Worm (Caenorhabditis elegans) whole organism, L1 larva: Measurements from ENCODE around the gene F59B2.8.

Source experiments
- C04F5.9 ChIP-seq: sonication (generic microtip); optimal IDR thresholded peaks from 2 replicates; lab custom pipeline; 2016; ENCODE audit warnings: missing genetic modification characterization, missing compliant biosample characterization
- blmp-1 ChIP-seq: fragments of 150-350 bp; optimal IDR thresholded peaks from 2 replicates; lab custom pipeline; 2014; ENCODE audit warnings: missing biosample characterization, missing genetic modification characterization
- ceh-8 ChIP-seq: fragments of 200-800 bp; sonication (Bioruptor generic); optimal IDR thresholded peaks from 2 replicates; lab custom pipeline; 2018; ENCODE audit warnings: mild to moderate bottlenecking, missing genetic modification characterization, moderate library complexity, missing compliant biosample characterization
- dsc-1 ChIP-seq: sonication (generic microtip); optimal IDR thresholded peaks from 2 replicates; lab custom pipeline; 2016; ENCODE audit warnings: mild to moderate bottlenecking, missing genetic modification characterization, missing compliant biosample characterization
- efl-1 ChIP-seq, 4 experiments: fragments of 150-350 bp; optimal IDR thresholded peaks in 3 of 4; peaks in 1 of 4; 1 replicate in 1 of 4; 2 replicates in 3 of 4; lab custom pipeline; 2014; ENCODE audit warnings: missing biosample characterization in 2 of 4, missing genetic modification characterization in 2 of 4, missing genetic modification reagents in 2 of 4
- egl-13 ChIP-seq: sonication (generic microtip); optimal IDR thresholded peaks from 2 replicates; lab custom pipeline; 2016; ENCODE audit warnings: missing genotype, missing genetic modification reagents, missing genetic modification characterization, missing compliant biosample characterization

Gene F59B2.8

DNA sequence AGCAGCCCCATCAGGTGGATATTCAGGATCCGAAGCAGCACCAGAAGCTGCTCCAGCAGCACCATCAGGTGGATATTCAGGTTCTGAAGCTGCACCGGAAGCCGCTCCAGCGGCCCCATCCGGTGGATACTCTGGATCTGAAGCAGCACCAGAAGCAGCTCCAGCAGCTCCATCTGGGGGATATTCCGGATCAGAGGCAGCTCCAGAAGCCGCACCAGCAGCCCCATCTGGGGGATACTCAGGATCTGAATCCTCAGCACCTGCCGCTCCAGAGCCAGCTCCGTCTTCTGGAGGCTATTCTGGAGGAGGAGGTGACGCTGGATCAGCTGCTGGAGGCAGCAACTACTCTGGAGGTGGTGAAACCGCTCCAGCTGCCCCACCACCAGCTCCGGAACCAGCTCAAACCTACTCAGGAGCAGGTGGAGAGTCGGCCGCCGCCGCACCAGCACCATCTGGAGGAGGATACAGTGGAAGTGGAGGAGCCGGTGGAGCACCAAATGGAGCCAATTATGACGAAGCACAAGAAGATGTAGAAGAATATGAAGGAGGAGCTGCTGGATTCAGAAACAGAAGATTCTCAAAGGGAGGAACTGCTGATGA is 45.2 kb downstream of the F59B2.8 start:
- TF ChIP-seq ceh-8 (GFP tag; lab: Kevin White, UChicago) (peak; percentile 45), efl-1 (optimal IDR thresholded peaks at IDR 0.05; lab: Kevin White, UChicago) (no peak), efl-1 (GFP tag; optimal IDR thresholded peaks at IDR 0.05 in 1 of 2; lab: Kevin White, UChicago) (peak in 1 of 2 experiments; percentile 38), blmp-1 (tag; lab: Kevin White, UChicago) (no peak)

DNA sequence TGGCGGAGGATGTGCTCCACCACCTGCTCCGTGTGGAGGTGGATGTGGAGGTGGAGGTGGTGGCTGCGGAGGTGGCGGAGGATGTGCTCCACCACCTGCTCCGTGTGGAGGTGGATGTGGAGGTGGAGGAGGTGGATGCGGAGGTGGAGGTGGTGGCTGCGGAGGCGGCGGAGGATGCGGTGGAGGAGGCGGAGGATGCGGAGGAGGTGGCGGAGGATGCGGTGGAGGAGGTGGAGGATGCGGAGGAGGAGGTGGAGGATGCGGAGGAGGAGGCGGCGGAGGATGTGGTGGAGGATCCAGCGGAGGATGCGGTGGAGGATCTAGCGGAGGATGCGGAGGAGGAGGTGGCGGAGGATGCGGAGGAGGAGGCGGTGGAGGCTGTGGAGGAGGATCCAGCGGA is 47.5 kb downstream of the F59B2.8 start:
- TF ChIP-seq ceh-8 (GFP tag; lab: Kevin White, UChicago), result peak; percentile 68
- TF ChIP-seq egl-13, result no peak

ce11 chrIII:8961993-8962392 is 48.0 kb downstream of the F59B2.8 start, which contains the start of gene grl-25:
grl-25 (plus strand) TSS chrIII:8962293.
- TF ChIP-seq blmp-1 (tag; lab: Kevin White, UChicago), result no peak
- TF ChIP-seq dsc-1 (tag; lab: Kevin White, UChicago), result no peak

DNA sequence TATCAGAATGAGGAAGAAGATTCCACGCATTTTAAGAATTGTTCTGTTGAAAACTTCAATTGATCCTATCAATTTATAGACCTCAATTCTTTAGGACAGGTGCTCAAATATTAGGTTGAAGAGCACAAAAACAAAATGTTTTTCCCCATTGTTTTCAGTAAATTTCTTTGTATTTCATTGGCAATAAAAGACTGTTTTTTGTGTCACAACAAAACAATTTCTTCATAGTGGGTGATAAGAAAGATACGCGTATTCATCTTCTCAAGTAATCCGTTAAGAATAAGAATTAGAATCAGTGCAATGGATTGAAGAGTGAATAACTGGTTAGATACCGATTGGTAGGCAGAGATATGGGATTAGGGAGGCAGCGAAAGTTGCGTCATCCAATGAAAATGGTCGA is 49.3 kb downstream of the F59B2.8 start, which contains the start of gene ZK643.6:
ZK643.6 (minus strand) TSS at position 101 of the 400 bp plus-strand sequence.
- no peak for TF ChIP-seq efl-1 (optimal IDR thresholded peaks at IDR 0.05; lab: Kevin White, UChicago)
- peak in 1 of 2 experiments; percentile 33 for TF ChIP-seq efl-1 (GFP tag; optimal IDR thresholded peaks at IDR 0.05 in 1 of 2; lab: Kevin White, UChicago)
- TF ChIP-seq dsc-1 (tag; lab: Kevin White, UChicago), result peak; percentile 1
- TF ChIP-seq C04F5.9 (tag; lab: Kevin White, UChicago), result no peak
